Fruit fly (Drosophila melanogaster) S2 (cell line): ENCODE data around the gene Cyp4d21.

Experiments
- CG8478 ChIP-seq: fragments of >200 bp; optimal IDR thresholded peaks from 2 replicates; lab custom pipeline; 2018
- CTCF ChIP-seq, 2 experiments: fragments of >200 bp; optimal IDR thresholded peaks; 2 replicates each; lab custom pipeline; 2018

- TF ChIP-seq CG8478 (no peak), CTCF (optimal IDR thresholded peaks at IDR 0.05; lab: Kevin White, UChicago) (no peak)
Observed at dm6 chr2L:7597431-7597830, 8.0 kb upstream of the Cyp4d21 start.
